Fruit fly (Drosophila melanogaster) whole organism, embryonic: Measurements from ENCODE around the gene SP555.

Experiments used
- CG13775 ChIP-seq: fragments of 200-800 bp; sonication (Bioruptor generic); optimal IDR thresholded peaks from 3 replicates; lab custom pipeline; 2017; ENCODE audit warnings: missing biosample characterization, mild to moderate bottlenecking, missing genetic modification characterization
- CG14860 ChIP-seq: fragments of 200-800 bp; sonication (Bioruptor generic); IDR thresholded peaks from 3 replicates; pipeline ENCODE4 v1.3.6; 2022; ENCODE audit warnings: missing biosample characterization, missing genetic modification characterization; ENCODE audit not compliant: partially characterized antibody
- CG2116 ChIP-seq: fragments of 200-800 bp; sonication (Bioruptor generic); optimal IDR thresholded peaks from 3 replicates; lab custom pipeline; 2018; ENCODE audit warnings: missing biosample characterization, mild to moderate bottlenecking, missing genetic modification characterization
- CG2712 ChIP-seq: fragments of 200-800 bp; optimal IDR thresholded peaks from 3 replicates; lab custom pipeline; 2019; ENCODE audit warnings: missing biosample characterization, mild to moderate bottlenecking, missing genetic modification characterization, moderate library complexity
- CG30403 ChIP-seq: fragments of 200-800 bp; sonication (Bioruptor generic); optimal IDR thresholded peaks from 3 replicates; lab custom pipeline; 2016; ENCODE audit warnings: missing biosample characterization, missing genetic modification characterization
- CG30431 ChIP-seq: fragments of 200-800 bp; sonication (Bioruptor generic); optimal IDR thresholded peaks from 2 replicates; lab custom pipeline; 2017; ENCODE audit warnings: missing biosample characterization, missing genetic modification characterization
- CG3281 ChIP-seq: fragments of 200-800 bp; sonication (Bioruptor generic); optimal IDR thresholded peaks from 3 replicates; lab custom pipeline; 2017; ENCODE audit warnings: missing biosample characterization, mild to moderate bottlenecking, missing genetic modification characterization
- CG33213 ChIP-seq: fragments of 200-800 bp; sonication (Bioruptor generic); optimal IDR thresholded peaks from 3 replicates; lab custom pipeline; 2016; ENCODE audit warnings: missing biosample characterization, missing genetic modification characterization
- CG3407 ChIP-seq: fragments of 200-800 bp; sonication (Bioruptor generic); optimal IDR thresholded peaks from 2 replicates; lab custom pipeline; 2018; ENCODE audit warnings: missing biosample characterization, mild to moderate bottlenecking, missing genetic modification characterization
- CG4707 ChIP-seq: fragments of 200-800 bp; sonication (Bioruptor generic); optimal IDR thresholded peaks from 2 replicates; lab custom pipeline; 2018; ENCODE audit warnings: missing biosample characterization, mild to moderate bottlenecking, missing genetic modification characterization, moderate library complexity
- CG7271 ChIP-seq: fragments of 200-800 bp; sonication (Bioruptor generic); optimal IDR thresholded peaks from 2 replicates; lab custom pipeline; 2018; ENCODE audit warnings: missing biosample characterization, mild to moderate bottlenecking, missing genetic modification characterization, moderate library complexity
- CG7357 ChIP-seq: fragments of 200-800 bp; sonication (Bioruptor generic); IDR thresholded peaks from 3 replicates; pipeline ENCODE4 v1.3.6; 2022; ENCODE audit warnings: missing biosample characterization, missing genetic modification characterization
- CG7786 ChIP-seq: fragments of 200-800 bp; sonication (Bioruptor generic); optimal IDR thresholded peaks from 2 replicates; lab custom pipeline; 2016; ENCODE audit warnings: missing biosample characterization, missing genetic modification characterization
- CG8290 ChIP-seq, 3 experiments: fragments of 200-800 bp; sonication (Bioruptor generic); optimal IDR thresholded peaks; 2 replicates each; lab custom pipeline; 2016 to 2019; ENCODE audit warnings: missing biosample characterization in 3 of 3, missing genetic modification characterization in 3 of 3, mild to moderate bottlenecking in 2 of 3, moderate library complexity in 1 of 3
- CG8388 ChIP-seq: fragments of 200-800 bp; sonication (Bioruptor generic); optimal IDR thresholded peaks from 2 replicates; lab custom pipeline; 2019; ENCODE audit warnings: missing biosample characterization, mild to moderate bottlenecking, missing genetic modification characterization, moderate library complexity
- CG9609 ChIP-seq: fragments of 200-800 bp; sonication (Bioruptor generic); optimal IDR thresholded peaks from 3 replicates; lab custom pipeline; 2016; ENCODE audit warnings: missing biosample characterization, missing genetic modification characterization
- D19A ChIP-seq: fragments of 200-800 bp; optimal IDR thresholded peaks from 3 replicates; lab custom pipeline; 2019; ENCODE audit warnings: missing biosample characterization, mild to moderate bottlenecking, missing genetic modification characterization, moderate library complexity
- Doc3 ChIP-seq: fragments of 200-800 bp; sonication (Bioruptor generic); IDR thresholded peaks from 3 replicates; pipeline ENCODE4 v1.3.6; 2022; ENCODE audit warnings: missing biosample characterization, missing genetic modification characterization; ENCODE audit not compliant: partially characterized antibody
- Eip74EF ChIP-seq, 2 experiments: fragments of 200-800 bp in 1 of 2; fragments of >200 bp in 1 of 2; sonication (Bioruptor generic) in 1 of 2; optimal IDR thresholded peaks; 2 replicates each; lab custom pipeline; 2017 to 2019; ENCODE audit warnings: missing biosample characterization in 2 of 2, missing genetic modification characterization in 2 of 2, mild to moderate bottlenecking in 1 of 2, moderate library complexity in 1 of 2
- Hsf ChIP-seq: fragments of 200-800 bp; sonication (Bioruptor generic); optimal IDR thresholded peaks from 3 replicates; lab custom pipeline; 2016; ENCODE audit warnings: missing biosample characterization, missing genetic modification characterization
- Jarid2 ChIP-seq: fragments of 200-800 bp; sonication (Bioruptor generic); optimal IDR thresholded peaks from 3 replicates; lab custom pipeline; 2017; ENCODE audit warnings: mild to moderate bottlenecking, missing biosample characterization, missing genetic modification reagents, missing genetic modification characterization
- Lhr ChIP-seq: fragments of 200-800 bp; sonication (Bioruptor generic); optimal IDR thresholded peaks from 3 replicates; lab custom pipeline; 2017; ENCODE audit warnings: mild to moderate bottlenecking, missing biosample characterization, missing genetic modification reagents, missing genetic modification characterization
- MBD-R2 ChIP-seq: fragments of 200-800 bp; sonication (Bioruptor generic); IDR thresholded peaks from 2 replicates; pipeline ENCODE4 v1.3.6; 2022; ENCODE audit warnings: missing biosample characterization, missing genetic modification characterization
- MTF-1 ChIP-seq: fragments of 200-800 bp; sonication (Bioruptor generic); optimal IDR thresholded peaks from 2 replicates; lab custom pipeline; 2018; ENCODE audit warnings: missing biosample characterization, mild to moderate bottlenecking, missing genetic modification characterization, borderline replicate concordance
- Meics ChIP-seq: fragments of 200-800 bp; sonication (Bioruptor generic); optimal IDR thresholded peaks from 2 replicates; lab custom pipeline; 2017; ENCODE audit warnings: missing biosample characterization, mild to moderate bottlenecking, missing genetic modification characterization
- Mrtf ChIP-seq: fragments of 200-800 bp; sonication (Bioruptor generic); IDR thresholded peaks from 3 replicates; pipeline ENCODE4 v1.3.6; 2022; ENCODE audit warnings: missing biosample characterization, missing genetic modification characterization
- Pdp1 ChIP-seq, 2 experiments: fragments of 200-800 bp; sonication (Bioruptor generic); optimal IDR thresholded peaks; 3 replicates each; lab custom pipeline; 2016; ENCODE audit warnings: missing biosample characterization in 2 of 2, missing genetic modification characterization in 2 of 2, mild to moderate bottlenecking in 1 of 2, moderate library complexity in 1 of 2
- Sox102F ChIP-seq: fragments of 200-800 bp; sonication (Bioruptor generic); optimal IDR thresholded peaks from 2 replicates; lab custom pipeline; 2018; ENCODE audit warnings: missing biosample characterization, mild to moderate bottlenecking, missing genetic modification characterization, moderate library complexity
- Tbp ChIP-seq: fragments of >200 bp; optimal IDR thresholded peaks from 2 replicates; lab custom pipeline; 2018; ENCODE audit warnings: missing biosample characterization, missing genetic modification characterization
- abd-A ChIP-seq: fragments of 200-800 bp; sonication (Bioruptor generic); optimal IDR thresholded peaks from 3 replicates; lab custom pipeline; 2019; ENCODE audit warnings: missing biosample characterization, mild to moderate bottlenecking, missing genetic modification characterization, moderate library complexity
- bcd ChIP-seq: fragments of 200-800 bp; sonication (Bioruptor generic); optimal IDR thresholded peaks from 2 replicates; lab custom pipeline; 2017; ENCODE audit warnings: missing biosample characterization, mild to moderate bottlenecking, missing genetic modification characterization
- bigmax ChIP-seq: fragments of 200-800 bp; sonication (Bioruptor generic); optimal IDR thresholded peaks from 2 replicates; lab custom pipeline; 2018; ENCODE audit warnings: missing biosample characterization, mild to moderate bottlenecking, missing genetic modification characterization
- bsh ChIP-seq, 2 experiments: fragments of 200-800 bp; sonication (Bioruptor generic); optimal IDR thresholded peaks; 2 replicates each; lab custom pipeline; 2017 to 2018; ENCODE audit warnings: mild to moderate bottlenecking in 2 of 2, missing biosample characterization in 2 of 2, missing genetic modification characterization in 2 of 2, moderate library complexity in 1 of 2
- cato ChIP-seq: fragments of 200-800 bp; sonication (Bioruptor generic); optimal IDR thresholded peaks from 2 replicates; lab custom pipeline; 2016; ENCODE audit warnings: missing biosample characterization, missing genetic modification characterization, borderline replicate concordance
- cwo ChIP-seq: fragments of 200-800 bp; sonication (Bioruptor generic); optimal IDR thresholded peaks from 3 replicates; lab custom pipeline; 2017; ENCODE audit warnings: missing biosample characterization, missing genetic modification characterization, mild to moderate bottlenecking, moderate library complexity, missing genetic modification reagents
- eve ChIP-seq, 2 experiments: fragments of >200 bp; optimal IDR thresholded peaks; 2 replicates each; lab custom pipeline; 2017; ENCODE audit warnings: missing biosample characterization in 2 of 2, missing genetic modification characterization in 2 of 2
- gro ChIP-seq: fragments of 200-800 bp; sonication (Bioruptor generic); optimal IDR thresholded peaks from 2 replicates; lab custom pipeline; 2016; ENCODE audit warnings: missing biosample characterization, missing genetic modification characterization
- ken ChIP-seq: fragments of 200-800 bp; sonication (Bioruptor generic); IDR thresholded peaks from 3 replicates; pipeline ENCODE4 v1.3.6; 2022; ENCODE audit warnings: missing biosample characterization, missing genetic modification characterization
- lmd ChIP-seq: fragments of 200-800 bp; sonication (Bioruptor generic); IDR thresholded peaks from 2 replicates; pipeline ENCODE4 v1.3.6; 2022; ENCODE audit warnings: missing biosample characterization, missing genetic modification characterization
- mld ChIP-seq: fragments of 200-800 bp; sonication (Bioruptor generic); IDR thresholded peaks from 3 replicates; pipeline ENCODE4 v1.3.6; 2022; ENCODE audit warnings: missing biosample characterization, missing genetic modification characterization; ENCODE audit not compliant: partially characterized antibody
- nerfin-2 ChIP-seq: fragments of 200-800 bp; sonication (Bioruptor generic); IDR thresholded peaks from 2 replicates; pipeline ENCODE4 v1.3.6; 2022; ENCODE audit warnings: missing biosample characterization, missing genetic modification characterization; ENCODE audit not compliant: partially characterized antibody
- peb ChIP-seq: fragments of 200-800 bp; sonication (Bioruptor generic); IDR thresholded peaks from 2 replicates; pipeline ENCODE4 v1.3.6; 2022; ENCODE audit warnings: missing biosample characterization, missing genetic modification characterization
- phol ChIP-seq: fragments of 200-800 bp; sonication (Bioruptor generic); optimal IDR thresholded peaks from 3 replicates; lab custom pipeline; 2018; ENCODE audit warnings: missing biosample characterization, mild to moderate bottlenecking, missing genetic modification characterization, moderate library complexity
- psq ChIP-seq: fragments of 200-800 bp; sonication (Bioruptor generic); optimal IDR thresholded peaks from 2 replicates; lab custom pipeline; 2017; ENCODE audit warnings: missing biosample characterization, missing genetic modification characterization
- row ChIP-seq: fragments of 200-800 bp; sonication (Bioruptor generic); IDR thresholded peaks from 3 replicates; pipeline ENCODE4 v1.3.6; 2022; ENCODE audit warnings: missing biosample characterization, missing genetic modification characterization
- sens ChIP-seq: fragments of 200-800 bp; sonication (Bioruptor generic); peaks from one replicate; lab custom pipeline; 2016; ENCODE audit warnings: missing biosample characterization, missing genetic modification characterization
- tin ChIP-seq: fragments of 200-800 bp; sonication (Bioruptor generic); optimal IDR thresholded peaks from 3 replicates; lab custom pipeline; 2016; ENCODE audit warnings: missing biosample characterization, missing genetic modification characterization
- tll ChIP-seq, 2 experiments: fragments of 200-800 bp in 1 of 2; fragments of >200 bp in 1 of 2; sonication (Bioruptor generic) in 1 of 2; optimal IDR thresholded peaks; 2 replicates each; lab custom pipeline; 2017 to 2019; ENCODE audit warnings: missing biosample characterization in 2 of 2, missing genetic modification characterization in 2 of 2, mild to moderate bottlenecking in 1 of 2, moderate library complexity in 1 of 2

Gene SP555

DNA sequence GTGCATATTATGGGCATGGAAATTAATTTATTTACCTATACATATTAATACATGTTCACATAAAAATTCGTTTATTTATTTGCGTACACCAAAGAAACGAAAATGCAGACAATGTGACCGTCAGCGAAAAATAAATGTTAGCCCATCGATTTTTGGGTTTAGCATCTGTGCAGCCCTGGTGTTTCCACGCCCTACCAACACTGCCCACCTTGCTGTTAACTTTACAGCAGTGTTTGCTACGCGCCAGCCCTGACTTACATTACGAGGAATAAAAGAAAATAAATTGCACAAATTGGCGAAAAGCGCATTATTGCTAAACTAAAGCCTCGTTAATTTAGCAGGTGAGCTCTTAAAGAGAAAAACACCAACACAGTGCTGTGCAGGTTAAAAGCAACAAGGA is 5.5 kb downstream of the SP555 start, which contains the start of the genes CG33995, CG44000 and CG44001 (continued):
- TF ChIP-seq Sox102F (no peak), Jarid2 (GFP tag; lab: Kevin White, UChicago) (peak; percentile 2), gro (peak; percentile 45), CG7357 (no peak), bigmax (GFP tag; lab: Kevin White, UChicago) (no peak), Eip74EF (GFP tag; optimal IDR thresholded peaks at IDR 0.05; lab: Kevin White, UChicago) (no peak), CG2116 (GFP tag; lab: Kevin White, UChicago) (peak; percentile 91), CG4707 (GFP tag; lab: Kevin White, UChicago) (peak; percentile 19), nerfin-2 (GFP tag; lab: Robert Waterston, UW) (no peak), eve (GFP tag; optimal IDR thresholded peaks at IDR 0.05; lab: Kevin White, UChicago) (no peak), tin (GFP tag; lab: Kevin White, UChicago) (peak; percentile 53), bcd (GFP tag; lab: Kevin White, UChicago) (peak; percentile 45), Lhr (GFP tag; lab: Kevin White, UChicago) (peak; percentile 35), CG7786 (GFP tag; lab: Kevin White, UChicago) (peak; percentile 60), CG14860 (GFP tag; lab: Robert Waterston, UW) (0 out of 3 replicates have a peak, but pooled peaks have one; percentile 20), Doc3 (GFP tag; lab: Robert Waterston, UW) (no peak), bsh (GFP tag; optimal IDR thresholded peaks at IDR 0.05; lab: Kevin White, UChicago) (no peak), CG8290 (GFP tag; optimal IDR thresholded peaks at IDR 0.05; lab: Kevin White, UChicago) (peak; percentile 58), CG8290 (tag; optimal IDR thresholded peaks at IDR 0.05; lab: Kevin White, UChicago) (peak in 1 of 2 experiments; percentile 91), mld (GFP tag; lab: Robert Waterston, UW) (no peak), CG3281 (GFP tag; lab: Kevin White, UChicago) (peak; percentile 69), abd-A (tag; lab: Kevin White, UChicago) (peak; percentile 69), Tbp (no peak), CG9609 (GFP tag; lab: Kevin White, UChicago) (peak; percentile 27), Mrtf (GFP tag; lab: Robert Waterston, UW) (no peak), Pdp1 (GFP tag; optimal IDR thresholded peaks at IDR 0.05; lab: Kevin White, UChicago) (peak; percentile 23 to 76), psq (no peak), tll (GFP tag; optimal IDR thresholded peaks at IDR 0.05; lab: Kevin White, UChicago) (no peak), D19A (no peak), MTF-1 (GFP tag; lab: Kevin White, UChicago) (no peak), phol (peak; percentile 66), CG3407 (GFP tag; lab: Kevin White, UChicago) (no peak), CG30431 (GFP tag; lab: Kevin White, UChicago) (no peak), Meics (GFP tag; lab: Kevin White, UChicago) (peak; percentile 45), ken (GFP tag; lab: Robert Waterston, UW) (peak; percentile 76), CG7271 (tag; lab: Kevin White, UChicago) (peak; percentile 3), Hsf (GFP tag; lab: Kevin White, UChicago) (peak; percentile 61), MBD-R2 (GFP tag; lab: Robert Waterston, UW) (peak; percentile 94), CG30403 (peak; percentile 67), cato (GFP tag; lab: Kevin White, UChicago) (no peak), CG2712 (tag; lab: Kevin White, UChicago) (peak; percentile 36), CG13775 (GFP tag; lab: Kevin White, UChicago) (peak; percentile 1), peb (no peak), lmd (peak; percentile 27; the same call in 1 of the 2 replicates), CG33213 (GFP tag; lab: Kevin White, UChicago) (peak; percentile 79), sens (GFP tag; lab: Kevin White, UChicago) (peak; percentile 93), cwo (GFP tag; lab: Kevin White, UChicago) (no peak), row (GFP tag; lab: Robert Waterston, UW) (peak; percentile 39; the same call in 2 of the 3 replicates), CG8388 (no peak)
